Fruit fly (Drosophila melanogaster): ENCODE results near the gene CG6962.

Gene CG6962

dm6 chr3R:11882506-11882953, at the start of gene CG6962, which contains the start of gene CG31368:
TSS of gene CG6962 (minus strand) at chr3R:11882534.
TSS of gene CG31368 (plus strand) at chr3R:11882790.
- TF ChIP-seq bab1 (GFP tag; optimal IDR thresholded peaks at IDR 0.05) (peak; percentile 78), kay (GFP tag; ENCODE audit: borderline replicate concordance) (no peak), CG5204 (GFP tag; optimal IDR thresholded peaks at IDR 0.05) (peak; percentile 74), CG7045 (GFP tag; optimal IDR thresholded peaks at IDR 0.05) (peak; percentile 71), tj (GFP tag; optimal IDR thresholded peaks at IDR 0.05) (peak; percentile 34), CG14711 (tag; optimal IDR thresholded peaks at IDR 0.05) (peak; percentile 77), toe (GFP tag; optimal IDR thresholded peaks at IDR 0.05) (peak; percentile 82), cic (GFP tag; optimal IDR thresholded peaks at IDR 0.05) (no peak), cnc (optimal IDR thresholded peaks at IDR 0.05) (no peak), ovo (GFP tag; optimal IDR thresholded peaks at IDR 0.05) (peak; percentile 43), CG12768 (GFP tag; optimal IDR thresholded peaks at IDR 0.05) (peak; percentile 55), pad (GFP tag; optimal IDR thresholded peaks at IDR 0.05) (peak; percentile 52), Crg-1 (GFP tag; optimal IDR thresholded peaks at IDR 0.05) (peak; percentile 62), CG33017 (tag; optimal IDR thresholded peaks at IDR 0.05) (peak; percentile 51), Clk (GFP tag; optimal IDR thresholded peaks at IDR 0.05) (peak; percentile 26), Hr96 (GFP tag; optimal IDR thresholded peaks at IDR 0.05) (peak; percentile 22), CG11617 (GFP tag; optimal IDR thresholded peaks at IDR 0.05) (peak; percentile 65), CG1620 (GFP tag; optimal IDR thresholded peaks at IDR 0.05) (peak; percentile 70), Mnt (GFP tag; optimal IDR thresholded peaks at IDR 0.05) (peak; percentile 63), CG7101 (tag; optimal IDR thresholded peaks at IDR 0.05) (peak; percentile 79)

- TF ChIP-seq Hr96 (GFP tag; optimal IDR thresholded peaks at IDR 0.05) (no peak), CG7101 (tag; optimal IDR thresholded peaks at IDR 0.05) (no peak), toe (GFP tag; optimal IDR thresholded peaks at IDR 0.05) (no peak), CG11617 (GFP tag; optimal IDR thresholded peaks at IDR 0.05) (no peak), Clk (GFP tag; optimal IDR thresholded peaks at IDR 0.05) (no peak), Crg-1 (GFP tag; optimal IDR thresholded peaks at IDR 0.05) (no peak), bab1 (GFP tag; optimal IDR thresholded peaks at IDR 0.05) (no peak), pad (GFP tag; optimal IDR thresholded peaks at IDR 0.05) (no peak), CG5204 (GFP tag; optimal IDR thresholded peaks at IDR 0.05) (no peak), tj (GFP tag; optimal IDR thresholded peaks at IDR 0.05) (no peak)
Measured at dm6 chr3R:11930962-11931361, 48.6 kb upstream of the CG6962 start, which contains the start of gene CG14731. TSS of gene CG14731 (plus strand) at chr3R:11931262.

- TF ChIP-seq bab1 (GFP tag; optimal IDR thresholded peaks at IDR 0.05) (no peak), kay (GFP tag; ENCODE audit: borderline replicate concordance) (no peak), tj (GFP tag; optimal IDR thresholded peaks at IDR 0.05) (no peak), CG7101 (tag; optimal IDR thresholded peaks at IDR 0.05) (no peak), ovo (GFP tag; optimal IDR thresholded peaks at IDR 0.05) (no peak), CG5204 (GFP tag; optimal IDR thresholded peaks at IDR 0.05) (no peak), Clk (GFP tag; optimal IDR thresholded peaks at IDR 0.05) (no peak), CG7045 (GFP tag; optimal IDR thresholded peaks at IDR 0.05) (no peak), CG14711 (tag; optimal IDR thresholded peaks at IDR 0.05) (no peak), Crg-1 (GFP tag; optimal IDR thresholded peaks at IDR 0.05) (no peak), CG12768 (GFP tag; optimal IDR thresholded peaks at IDR 0.05) (no peak), CG33017 (tag; optimal IDR thresholded peaks at IDR 0.05) (no peak), Mnt (GFP tag; optimal IDR thresholded peaks at IDR 0.05) (no peak), toe (GFP tag; optimal IDR thresholded peaks at IDR 0.05) (no peak)
Measured at dm6 chr3R:11920605-11921004, 38.3 kb upstream of the CG6962 start.

DNA sequence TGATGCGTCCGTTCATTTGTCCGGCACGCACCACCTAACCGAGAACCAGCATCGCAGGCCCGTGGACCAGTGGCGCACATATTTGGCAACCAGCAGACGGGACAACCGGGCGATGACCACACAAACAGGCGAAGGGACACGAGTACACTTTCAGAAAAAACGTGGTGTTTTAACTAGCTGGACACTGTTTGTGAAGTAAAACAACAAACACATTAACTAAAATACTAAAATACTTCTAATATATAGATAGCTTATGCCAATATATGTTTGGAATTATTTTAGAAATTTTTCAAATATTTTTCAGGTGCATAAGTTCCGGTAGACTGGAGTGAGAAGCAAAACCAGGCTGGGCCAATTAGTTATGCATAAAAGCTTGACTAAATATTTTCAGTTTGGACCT, 20.6 kb upstream of the CG6962 start:
- TF ChIP-seq CG7045 (GFP tag; optimal IDR thresholded peaks at IDR 0.05) (no peak), Hr96 (GFP tag; optimal IDR thresholded peaks at IDR 0.05) (no peak), toe (GFP tag; optimal IDR thresholded peaks at IDR 0.05) (no peak), Clk (GFP tag; optimal IDR thresholded peaks at IDR 0.05) (no peak), ovo (GFP tag; optimal IDR thresholded peaks at IDR 0.05) (no peak), Crg-1 (GFP tag; optimal IDR thresholded peaks at IDR 0.05) (no peak)

DNA sequence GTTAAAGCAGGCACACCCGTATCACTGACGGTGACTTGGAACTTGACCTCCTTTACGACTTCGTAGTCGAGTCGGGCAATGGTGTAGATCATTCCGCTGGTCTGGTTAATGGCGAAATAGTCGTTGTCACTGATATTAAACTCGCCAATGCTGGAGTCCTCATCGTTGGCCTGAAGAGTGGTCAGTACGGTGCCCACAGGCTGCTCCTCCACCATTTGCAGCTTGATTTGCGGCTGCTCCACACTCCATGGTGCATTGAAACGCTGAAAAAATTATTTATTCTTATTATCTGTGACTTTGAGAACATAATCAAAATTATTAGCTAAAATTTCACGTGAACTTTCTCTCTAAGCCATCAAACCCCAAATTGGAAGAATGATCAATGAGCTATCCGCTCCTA, 14.9 kb upstream of the CG6962 start, which contains the start of gene CG34307:
CG34307 (plus strand) TSS at position 301 of the 400 bp plus-strand sequence.
- TF ChIP-seq Clk (GFP tag; optimal IDR thresholded peaks at IDR 0.05): no peak
- no peak for TF ChIP-seq Hr96 (GFP tag; optimal IDR thresholded peaks at IDR 0.05)
- no peak for TF ChIP-seq CG5204 (GFP tag; optimal IDR thresholded peaks at IDR 0.05)
- no peak for TF ChIP-seq CG14711 (tag; optimal IDR thresholded peaks at IDR 0.05)
- no peak for TF ChIP-seq kay (GFP tag; ENCODE audit: borderline replicate concordance)
- no peak for TF ChIP-seq CG33017 (tag; optimal IDR thresholded peaks at IDR 0.05)
- no peak for TF ChIP-seq ovo (GFP tag; optimal IDR thresholded peaks at IDR 0.05)
- no peak for TF ChIP-seq pad (GFP tag; optimal IDR thresholded peaks at IDR 0.05)
- no peak for TF ChIP-seq CG7101 (tag; optimal IDR thresholded peaks at IDR 0.05)
- TF ChIP-seq Crg-1 (GFP tag; optimal IDR thresholded peaks at IDR 0.05): no peak
- TF ChIP-seq tj (GFP tag; optimal IDR thresholded peaks at IDR 0.05): no peak
- no peak for TF ChIP-seq Mnt (GFP tag; optimal IDR thresholded peaks at IDR 0.05)
- TF ChIP-seq cic (GFP tag; optimal IDR thresholded peaks at IDR 0.05): no peak
- TF ChIP-seq CG7045 (GFP tag; optimal IDR thresholded peaks at IDR 0.05): no peak
- TF ChIP-seq bab1 (GFP tag; optimal IDR thresholded peaks at IDR 0.05): no peak

DNA sequence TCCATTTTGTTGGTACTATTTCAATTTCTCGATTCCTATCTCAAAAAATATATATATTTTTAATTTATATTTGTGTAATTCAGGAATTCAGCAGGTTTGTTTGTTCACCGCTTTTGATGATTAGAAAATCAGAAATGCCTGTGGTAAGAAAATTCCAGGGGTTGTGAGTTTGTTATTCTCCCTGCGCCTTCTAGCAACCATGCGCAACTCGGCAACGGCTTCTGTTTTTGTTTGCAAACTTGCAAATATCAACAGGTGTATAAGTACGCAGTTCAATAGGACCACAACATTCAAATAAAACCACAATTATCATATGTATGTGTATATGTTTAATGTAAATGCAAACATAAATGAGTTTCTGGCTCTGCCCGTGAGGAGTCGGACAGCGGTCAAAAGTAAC, 10.9 kb upstream of the CG6962 start, which contains the start of gene Dnali1:
Dnali1 (minus strand) TSS at position 101 of the 400 bp plus-strand sequence.
- TF ChIP-seq ovo (GFP tag; optimal IDR thresholded peaks at IDR 0.05): no peak
- TF ChIP-seq CG5204 (GFP tag; optimal IDR thresholded peaks at IDR 0.05): no peak
- TF ChIP-seq CG12768 (GFP tag; optimal IDR thresholded peaks at IDR 0.05): no peak
- TF ChIP-seq tj (GFP tag; optimal IDR thresholded peaks at IDR 0.05): no peak
- no peak for TF ChIP-seq cic (GFP tag; optimal IDR thresholded peaks at IDR 0.05)
- TF ChIP-seq CG1620 (GFP tag; optimal IDR thresholded peaks at IDR 0.05): no peak
